Fruit fly (Drosophila melanogaster) whole organism, embryonic: ENCODE results near the gene CG4461.

ENCODE experiments used
- Atf3 ChIP-seq: fragments of 200-800 bp; sonication (Bioruptor generic); optimal IDR thresholded peaks from 3 replicates; lab custom pipeline; 2016; ENCODE audit warnings: missing biosample characterization, missing genetic modification characterization
- Atf6 ChIP-seq: fragments of 200-800 bp; sonication (Bioruptor generic); IDR thresholded peaks from 2 replicates; pipeline ENCODE4 v1.3.6; 2022; ENCODE audit warnings: missing biosample characterization, missing genetic modification characterization
- B-H2 ChIP-seq: fragments of 200-800 bp; sonication (Bioruptor generic); optimal IDR thresholded peaks from 2 replicates; lab custom pipeline; 2018; ENCODE audit warnings: missing biosample characterization, mild to moderate bottlenecking, missing genetic modification characterization
- BEAF-32 ChIP-seq: fragments of 200-800 bp; sonication (Bioruptor generic); optimal IDR thresholded peaks from 3 replicates; lab custom pipeline; 2017; ENCODE audit warnings: missing biosample characterization, missing genetic modification characterization, mild to moderate bottlenecking, moderate library complexity, missing genetic modification reagents
- Bteb2 ChIP-seq: fragments of 200-800 bp; sonication (Bioruptor generic); optimal IDR thresholded peaks from 2 replicates; lab custom pipeline; 2016; ENCODE audit warnings: missing biosample characterization, missing genetic modification characterization
- CG11085 ChIP-seq: fragments of 200-800 bp; sonication (Bioruptor generic); IDR thresholded peaks from 2 replicates; pipeline ENCODE4 v1.3.6; 2022; ENCODE audit warnings: missing biosample characterization, missing genetic modification characterization
- CG11560 ChIP-seq: fragments of 200-800 bp; sonication (Bioruptor generic); IDR thresholded peaks from 3 replicates; pipeline ENCODE4 v1.3.6; 2022; ENCODE audit warnings: missing biosample characterization, missing genetic modification characterization
- CG11723 ChIP-seq: fragments of 200-800 bp; sonication (Bioruptor generic); optimal IDR thresholded peaks from 2 replicates; lab custom pipeline; 2017; ENCODE audit warnings: missing biosample characterization, mild to moderate bottlenecking, missing genetic modification characterization
- CG13624 ChIP-seq: fragments of 200-800 bp; sonication (Bioruptor generic); optimal IDR thresholded peaks from 2 replicates; lab custom pipeline; 2016; ENCODE audit warnings: missing biosample characterization, missing genetic modification characterization
- CG14050 ChIP-seq: fragments of 200-800 bp; sonication (Bioruptor generic); IDR thresholded peaks from 3 replicates; pipeline ENCODE4 v1.3.6; 2022; ENCODE audit warnings: missing biosample characterization, missing genetic modification characterization
- CG15011 ChIP-seq: fragments of 200-800 bp; sonication (Bioruptor generic); optimal IDR thresholded peaks from 3 replicates; lab custom pipeline; 2018; ENCODE audit warnings: missing biosample characterization, mild to moderate bottlenecking, missing genetic modification characterization
- CG16779 ChIP-seq: fragments of 200-800 bp; sonication (Bioruptor generic); IDR thresholded peaks from 2 replicates; pipeline ENCODE4 v1.3.6; 2022; ENCODE audit warnings: missing biosample characterization, missing genetic modification characterization
- CG2712 ChIP-seq: fragments of 200-800 bp; optimal IDR thresholded peaks from 3 replicates; lab custom pipeline; 2019; ENCODE audit warnings: missing biosample characterization, mild to moderate bottlenecking, missing genetic modification characterization, moderate library complexity
- CG2875 ChIP-seq: fragments of 200-800 bp; sonication (Bioruptor generic); optimal IDR thresholded peaks from 2 replicates; lab custom pipeline; 2017; ENCODE audit warnings: missing biosample characterization, mild to moderate bottlenecking, missing genetic modification characterization, missing genetic modification reagents
- CG32767 ChIP-seq: fragments of 200-800 bp; sonication (Bioruptor generic); IDR thresholded peaks from 2 replicates; pipeline ENCODE4 v1.3.6; 2022; ENCODE audit warnings: missing biosample characterization, missing genetic modification characterization
- CG5180 ChIP-seq: fragments of 200-800 bp; sonication (Bioruptor generic); optimal IDR thresholded peaks from 3 replicates; lab custom pipeline; 2017; ENCODE audit warnings: missing biosample characterization, missing genetic modification characterization, mild to moderate bottlenecking, moderate library complexity, missing genetic modification reagents
- CG6683 ChIP-seq: fragments of 200-800 bp; sonication (Bioruptor generic); optimal IDR thresholded peaks from 2 replicates; lab custom pipeline; 2017; ENCODE audit warnings: missing biosample characterization, mild to moderate bottlenecking, missing genetic modification characterization, missing genetic modification reagents
- CG6765 ChIP-seq: fragments of 200-800 bp; sonication (Bioruptor generic); optimal IDR thresholded peaks from 3 replicates; lab custom pipeline; 2017; ENCODE audit warnings: missing biosample characterization, mild to moderate bottlenecking, missing genetic modification characterization
- CG8290 ChIP-seq, 3 experiments: fragments of 200-800 bp; sonication (Bioruptor generic); optimal IDR thresholded peaks; 2 replicates each; lab custom pipeline; 2016 to 2019; ENCODE audit warnings: missing biosample characterization in 3 of 3, missing genetic modification characterization in 3 of 3, mild to moderate bottlenecking in 2 of 3, moderate library complexity in 1 of 3
- CG9437 ChIP-seq: fragments of 200-800 bp; sonication (Bioruptor generic); optimal IDR thresholded peaks from 2 replicates; lab custom pipeline; 2018; ENCODE audit warnings: missing biosample characterization, mild to moderate bottlenecking, missing genetic modification characterization
- CG9876 ChIP-seq: fragments of 200-800 bp; sonication (Bioruptor generic); optimal IDR thresholded peaks from 2 replicates; lab custom pipeline; 2016; ENCODE audit warnings: missing biosample characterization, missing genetic modification characterization
- CkIIα-i1 ChIP-seq: fragments of 200-800 bp; sonication (Bioruptor generic); IDR thresholded peaks from 2 replicates; pipeline ENCODE4 v1.3.6; 2022; ENCODE audit warnings: missing biosample characterization, missing genetic modification characterization
- D19A ChIP-seq: fragments of 200-800 bp; optimal IDR thresholded peaks from 3 replicates; lab custom pipeline; 2019; ENCODE audit warnings: missing biosample characterization, mild to moderate bottlenecking, missing genetic modification characterization, moderate library complexity
- Dad ChIP-seq: fragments of 200-800 bp; sonication (Bioruptor generic); optimal IDR thresholded peaks from 3 replicates; lab custom pipeline; 2016; ENCODE audit warnings: missing biosample characterization, missing genetic modification characterization
- Drgx ChIP-seq: fragments of 200-800 bp; sonication (Bioruptor generic); IDR thresholded peaks from 2 replicates; pipeline ENCODE4 v1.3.6; 2022; ENCODE audit warnings: missing biosample characterization, missing genetic modification characterization
- Fer3 ChIP-seq: fragments of 200-800 bp; sonication (Bioruptor generic); optimal IDR thresholded peaks from 2 replicates; lab custom pipeline; 2018; ENCODE audit warnings: missing biosample characterization, mild to moderate bottlenecking, missing genetic modification characterization, moderate library complexity
- GATAe ChIP-seq: fragments of 200-800 bp; sonication (Bioruptor generic); conservative IDR thresholded peaks from 2 replicates; pipeline ENCODE4 v1.3.6; 2022; ENCODE audit warnings: missing biosample characterization, missing genetic modification characterization
- Gsc ChIP-seq: fragments of 200-800 bp; sonication (Bioruptor generic); IDR thresholded peaks from 2 replicates; pipeline ENCODE4 v1.3.6; 2022; ENCODE audit warnings: missing biosample characterization, missing genetic modification characterization
- Hr78 ChIP-seq, 2 experiments: fragments of 200-800 bp in 1 of 2; fragments of >200 bp in 1 of 2; sonication (Bioruptor generic) in 1 of 2; optimal IDR thresholded peaks; 2 replicates each; lab custom pipeline; 2017 to 2019; ENCODE audit warnings: missing biosample characterization in 2 of 2, missing genetic modification characterization in 2 of 2, mild to moderate bottlenecking in 1 of 2, moderate library complexity in 1 of 2
- Oaz ChIP-seq: fragments of 200-800 bp; sonication (Bioruptor generic); IDR thresholded peaks from 2 replicates; pipeline ENCODE4 v1.3.6; 2022; ENCODE audit warnings: missing biosample characterization, missing genetic modification characterization
- Rx ChIP-seq: fragments of 200-800 bp; sonication (Bioruptor generic); IDR thresholded peaks from 2 replicates; pipeline ENCODE4 v1.3.6; 2022; ENCODE audit warnings: missing biosample characterization, missing genetic modification characterization
- Sry-δ ChIP-seq: fragments of 200-800 bp; sonication (Bioruptor generic); optimal IDR thresholded peaks from 2 replicates; lab custom pipeline; 2016; ENCODE audit warnings: missing biosample characterization, missing genetic modification characterization
- aop ChIP-seq: fragments of 200-800 bp; sonication (Bioruptor generic); IDR thresholded peaks from 2 replicates; pipeline ENCODE4 v1.3.6; 2022; ENCODE audit warnings: missing biosample characterization, missing genetic modification characterization
- ara ChIP-seq: fragments of 200-800 bp; sonication (Bioruptor generic); IDR thresholded peaks from 2 replicates; pipeline ENCODE4 v1.3.6; 2022; ENCODE audit warnings: missing biosample characterization, missing genetic modification characterization
- ash1 ChIP-seq: fragments of 200-800 bp; sonication (Bioruptor generic); optimal IDR thresholded peaks from 2 replicates; lab custom pipeline; 2018; ENCODE audit warnings: missing biosample characterization, mild to moderate bottlenecking, missing genetic modification characterization
- eve ChIP-seq, 2 experiments: fragments of >200 bp; optimal IDR thresholded peaks; 2 replicates each; lab custom pipeline; 2017; ENCODE audit warnings: missing biosample characterization in 2 of 2, missing genetic modification characterization in 2 of 2
- gce ChIP-seq: fragments of 200-800 bp; sonication (Bioruptor generic); IDR thresholded peaks from 3 replicates; pipeline ENCODE4 v1.3.6; 2022; ENCODE audit warnings: missing biosample characterization, missing genetic modification characterization
- gro ChIP-seq: fragments of 200-800 bp; sonication (Bioruptor generic); optimal IDR thresholded peaks from 2 replicates; lab custom pipeline; 2016; ENCODE audit warnings: missing biosample characterization, missing genetic modification characterization
- ind ChIP-seq: fragments of 200-800 bp; sonication (Bioruptor generic); optimal IDR thresholded peaks from 3 replicates; lab custom pipeline; 2016; ENCODE audit warnings: missing biosample characterization, missing genetic modification characterization
- inv ChIP-seq: fragments of 200-800 bp; sonication (Bioruptor generic); IDR thresholded peaks from 2 replicates; pipeline ENCODE4 v1.3.6; 2022; ENCODE audit warnings: missing biosample characterization, missing genetic modification characterization; ENCODE audit not compliant: partially characterized antibody
- nom ChIP-seq: fragments of 200-800 bp; sonication (Bioruptor generic); optimal IDR thresholded peaks from 2 replicates; lab custom pipeline; 2017; ENCODE audit warnings: missing biosample characterization, missing genetic modification characterization, mild to moderate bottlenecking, moderate library complexity, missing genetic modification reagents
- org-1 ChIP-seq: fragments of 200-800 bp; sonication (Bioruptor generic); optimal IDR thresholded peaks from 2 replicates; lab custom pipeline; 2017; ENCODE audit warnings: missing biosample characterization, missing genetic modification characterization
- pum ChIP-seq: fragments of 200-800 bp; sonication (Bioruptor generic); optimal IDR thresholded peaks from 2 replicates; lab custom pipeline; 2016; ENCODE audit warnings: missing biosample characterization, missing genetic modification characterization
- ro ChIP-seq: fragments of 200-800 bp; sonication (Bioruptor generic); IDR thresholded peaks from 2 replicates; pipeline ENCODE4 v1.3.6; 2022; ENCODE audit warnings: missing biosample characterization, missing genetic modification characterization
- sd ChIP-seq: fragments of 200-800 bp; sonication (Bioruptor generic); optimal IDR thresholded peaks from 3 replicates; lab custom pipeline; 2018; ENCODE audit warnings: missing biosample characterization, mild to moderate bottlenecking, missing genetic modification characterization, moderate library complexity
- shn ChIP-seq: fragments of 200-800 bp; sonication (Bioruptor generic); optimal IDR thresholded peaks from 3 replicates; lab custom pipeline; 2016; ENCODE audit warnings: missing biosample characterization, missing genetic modification characterization
- sr ChIP-seq: fragments of 200-800 bp; sonication (Bioruptor generic); IDR thresholded peaks from 3 replicates; pipeline ENCODE4 v1.3.6; 2022; ENCODE audit warnings: missing biosample characterization, missing genetic modification characterization
- tx ChIP-seq: fragments of 200-800 bp; sonication (Bioruptor generic); optimal IDR thresholded peaks from 2 replicates; lab custom pipeline; 2016; ENCODE audit warnings: missing biosample characterization, missing genetic modification characterization
- wek ChIP-seq: fragments of 200-800 bp; sonication (Bioruptor generic); optimal IDR thresholded peaks from 3 replicates; lab custom pipeline; 2018; ENCODE audit warnings: missing biosample characterization, mild to moderate bottlenecking, missing genetic modification characterization, moderate library complexity
- yki ChIP-seq: fragments of >200 bp; optimal IDR thresholded peaks from 3 replicates; lab custom pipeline; 2018
- zfh1 ChIP-seq: fragments of 200-800 bp; sonication (Bioruptor generic); IDR thresholded peaks from 3 replicates; pipeline ENCODE4 v1.3.6; 2022; ENCODE audit warnings: missing biosample characterization, missing genetic modification characterization

CG4461 gene

dm6 chr3L:9333745-9334382 lies 41.4 kb upstream of the CG4461 start, which contains the start of gene PGRP-LA (continued):
- TF ChIP-seq tx (GFP tag; lab: Kevin White, UChicago): no peak
- no peak for TF ChIP-seq sd (tag; lab: Kevin White, UChicago)
- TF ChIP-seq shn: no peak
- no peak for TF ChIP-seq Atf3 (GFP tag; lab: Kevin White, UChicago)
- TF ChIP-seq CG11723 (GFP tag; lab: Kevin White, UChicago): no peak
- no peak for TF ChIP-seq CkIIα-i1 (GFP tag; lab: Robert Waterston, UW)
- TF ChIP-seq Atf6: no peak
- TF ChIP-seq ash1 (GFP tag; lab: Kevin White, UChicago): no peak
- TF ChIP-seq CG11560: no peak
- no peak for TF ChIP-seq CG9876 (GFP tag; lab: Kevin White, UChicago)
- TF ChIP-seq CG5180 (GFP tag; lab: Kevin White, UChicago): no peak
- peak; percentile 34; the same call in 1 of the 3 replicates for TF ChIP-seq zfh1 (GFP tag; lab: Robert Waterston, UW)
- peak; percentile 17 for TF ChIP-seq ind (GFP tag; lab: Kevin White, UChicago)
- no peak for TF ChIP-seq CG11085
- TF ChIP-seq Rx (GFP tag; lab: Robert Waterston, UW): no peak
- TF ChIP-seq CG16779 (GFP tag; lab: Robert Waterston, UW): no peak
- TF ChIP-seq B-H2 (GFP tag; lab: Kevin White, UChicago): peak; percentile 31
- TF ChIP-seq Sry-δ (GFP tag; lab: Kevin White, UChicago): no peak
- TF ChIP-seq Gsc: no peak
- peak; percentile 30 for TF ChIP-seq CG9437
- no peak for TF ChIP-seq Dad (GFP tag; lab: Kevin White, UChicago)
- TF ChIP-seq CG2712 (tag; lab: Kevin White, UChicago): no peak
- no peak for TF ChIP-seq eve (GFP tag; optimal IDR thresholded peaks at IDR 0.05; lab: Kevin White, UChicago)
- no peak for TF ChIP-seq ro
- no peak for TF ChIP-seq CG8290 (GFP tag; optimal IDR thresholded peaks at IDR 0.05; lab: Kevin White, UChicago)
- TF ChIP-seq CG8290 (tag; optimal IDR thresholded peaks at IDR 0.05; lab: Kevin White, UChicago): peak in 1 of 2 experiments; percentile 40
- no peak for TF ChIP-seq GATAe (GFP tag; lab: Robert Waterston, UW)
- TF ChIP-seq Hr78 (GFP tag; optimal IDR thresholded peaks at IDR 0.05; lab: Kevin White, UChicago): no peak
- no peak for TF ChIP-seq sr (GFP tag; lab: Robert Waterston, UW)
- TF ChIP-seq CG2875: no peak
- no peak for TF ChIP-seq wek (GFP tag; lab: Kevin White, UChicago)
- no peak for TF ChIP-seq CG32767 (GFP tag; lab: Robert Waterston, UW)
- TF ChIP-seq yki (lab: Kevin White, UChicago): no peak
- no peak for TF ChIP-seq pum (GFP tag; lab: Kevin White, UChicago)
- peak; percentile 29 for TF ChIP-seq Fer3 (tag; lab: Kevin White, UChicago)
- no peak for TF ChIP-seq CG14050
- TF ChIP-seq Drgx: no peak
- no peak for TF ChIP-seq ara (GFP tag; lab: Robert Waterston, UW)
- TF ChIP-seq CG6683 (GFP tag; lab: Kevin White, UChicago): no peak
- TF ChIP-seq gce (GFP tag; lab: Robert Waterston, UW): no peak
- TF ChIP-seq aop (GFP tag; lab: Robert Waterston, UW): no peak
- TF ChIP-seq D19A (tag; lab: Kevin White, UChicago): no peak
- TF ChIP-seq CG15011 (GFP tag; lab: Kevin White, UChicago): no peak
- no peak for TF ChIP-seq org-1 (GFP tag; lab: Kevin White, UChicago)
- TF ChIP-seq CG13624 (GFP tag; lab: Kevin White, UChicago): no peak
- no peak for TF ChIP-seq nom
- TF ChIP-seq Oaz (GFP tag; lab: Robert Waterston, UW): no peak
- TF ChIP-seq CG6765 (GFP tag; lab: Kevin White, UChicago): peak; percentile 21
- TF ChIP-seq BEAF-32 (GFP tag; lab: Kevin White, UChicago): no peak
- no peak for TF ChIP-seq gro
- TF ChIP-seq inv (GFP tag; lab: Robert Waterston, UW): no peak
- no peak for TF ChIP-seq Bteb2 (GFP tag; lab: Kevin White, UChicago)
